Fruit fly (Drosophila melanogaster) whole organism, embryonic: ENCODE measurements around the gene Tim17b1.

Experiments used
- Abd-B ChIP-seq: fragments of 200-800 bp; sonication (Bioruptor generic); optimal IDR thresholded peaks from 2 replicates; lab custom pipeline; 2018; ENCODE audit warnings: missing biosample characterization, mild to moderate bottlenecking, missing genetic modification characterization, moderate library complexity
- Antp ChIP-seq: fragments of 200-800 bp; sonication (Bioruptor generic); optimal IDR thresholded peaks from 3 replicates; lab custom pipeline; 2016; ENCODE audit warnings: missing biosample characterization, missing genetic modification characterization
- Bdp1 ChIP-seq: fragments of 200-800 bp; sonication (Bioruptor generic); optimal IDR thresholded peaks from 3 replicates; lab custom pipeline; 2016; ENCODE audit warnings: missing biosample characterization, missing genetic modification characterization
- Bgb ChIP-seq: fragments of 200-800 bp; sonication (Bioruptor generic); IDR thresholded peaks from 2 replicates; pipeline ENCODE4 v1.3.6; 2022; ENCODE audit warnings: missing biosample characterization, missing genetic modification characterization; ENCODE audit not compliant: partially characterized antibody
- CG10267 ChIP-seq: fragments of 200-800 bp; sonication (Bioruptor generic); optimal IDR thresholded peaks from 2 replicates; lab custom pipeline; 2018; ENCODE audit warnings: missing biosample characterization, mild to moderate bottlenecking, missing genetic modification characterization, moderate library complexity
- CG10321 ChIP-seq: fragments of 200-800 bp; sonication (Bioruptor generic); IDR thresholded peaks from 2 replicates; pipeline ENCODE4 v1.3.6; 2022; ENCODE audit warnings: missing biosample characterization, missing genetic modification characterization
- CG15073 ChIP-seq: fragments of 200-800 bp; sonication (Bioruptor generic); optimal IDR thresholded peaks from 2 replicates; lab custom pipeline; 2016; ENCODE audit warnings: missing biosample characterization, missing genetic modification characterization
- CG16779 ChIP-seq: fragments of 200-800 bp; sonication (Bioruptor generic); IDR thresholded peaks from 2 replicates; pipeline ENCODE4 v1.3.6; 2022; ENCODE audit warnings: missing biosample characterization, missing genetic modification characterization
- CG17612 ChIP-seq: fragments of 200-800 bp; sonication (Bioruptor generic); IDR thresholded peaks from 2 replicates; pipeline ENCODE4 v1.3.6; 2022; ENCODE audit warnings: missing biosample characterization, missing genetic modification characterization
- CG17802 ChIP-seq: fragments of 200-800 bp; sonication (Bioruptor generic); optimal IDR thresholded peaks from 2 replicates; lab custom pipeline; 2018; ENCODE audit warnings: missing biosample characterization, mild to moderate bottlenecking, missing genetic modification characterization, moderate library complexity
- CG18619 ChIP-seq: fragments of 200-800 bp; sonication (Bioruptor generic); optimal IDR thresholded peaks from 3 replicates; lab custom pipeline; 2017; ENCODE audit warnings: missing biosample characterization, mild to moderate bottlenecking, missing genetic modification characterization
- CG2120 ChIP-seq: fragments of 200-800 bp; sonication (Bioruptor generic); optimal IDR thresholded peaks from 3 replicates; lab custom pipeline; 2016; ENCODE audit warnings: missing biosample characterization, missing genetic modification characterization
- CG31441 ChIP-seq: fragments of 200-800 bp; sonication (Bioruptor generic); IDR thresholded peaks from 2 replicates; pipeline ENCODE4 v1.3.6; 2022; ENCODE audit warnings: missing biosample characterization, missing genetic modification characterization
- CG32767 ChIP-seq: fragments of 200-800 bp; sonication (Bioruptor generic); IDR thresholded peaks from 2 replicates; pipeline ENCODE4 v1.3.6; 2022; ENCODE audit warnings: missing biosample characterization, missing genetic modification characterization
- CG3726 ChIP-seq: fragments of 200-800 bp; sonication (Bioruptor generic); IDR thresholded peaks from 3 replicates; pipeline ENCODE4, ENCODE4 v1.3.6; 2022; ENCODE audit warnings: missing biosample characterization, missing genetic modification characterization
- CG8281 ChIP-seq: fragments of 200-800 bp; sonication (Bioruptor generic); optimal IDR thresholded peaks from 2 replicates; lab custom pipeline; 2018; ENCODE audit warnings: missing biosample characterization, mild to moderate bottlenecking, missing genetic modification characterization, moderate library complexity
- CG8290 ChIP-seq, 3 experiments: fragments of 200-800 bp; sonication (Bioruptor generic); optimal IDR thresholded peaks; 2 replicates each; lab custom pipeline; 2016 to 2019; ENCODE audit warnings: missing biosample characterization in 3 of 3, missing genetic modification characterization in 3 of 3, mild to moderate bottlenecking in 2 of 3, moderate library complexity in 1 of 3
- Doc2 ChIP-seq: fragments of 200-800 bp; sonication (Bioruptor generic); IDR thresholded peaks from 2 replicates; pipeline ENCODE4 v1.3.6; 2022; ENCODE audit warnings: missing biosample characterization, missing genetic modification characterization
- GATAe ChIP-seq: fragments of 200-800 bp; sonication (Bioruptor generic); conservative IDR thresholded peaks from 2 replicates; pipeline ENCODE4 v1.3.6; 2022; ENCODE audit warnings: missing biosample characterization, missing genetic modification characterization
- Gug ChIP-seq: fragments of 200-800 bp; sonication (Bioruptor generic); IDR thresholded peaks from 4 replicates; pipeline ENCODE4 v1.3.6; 2022; ENCODE audit warnings: missing biosample characterization, missing genetic modification characterization
- HmgZ ChIP-seq: fragments of 200-800 bp; sonication (Bioruptor generic); optimal IDR thresholded peaks from 2 replicates; lab custom pipeline; 2018; ENCODE audit warnings: missing biosample characterization, mild to moderate bottlenecking, missing genetic modification characterization
- Hr39 ChIP-seq: fragments of >200 bp; optimal IDR thresholded peaks from 2 replicates; lab custom pipeline; 2017
- MESR4 ChIP-seq: fragments of 200-800 bp; sonication (Bioruptor generic); optimal IDR thresholded peaks from 2 replicates; lab custom pipeline; 2018; ENCODE audit warnings: missing biosample characterization, mild to moderate bottlenecking, missing genetic modification characterization, moderate library complexity
- MTF-1 ChIP-seq: fragments of 200-800 bp; sonication (Bioruptor generic); optimal IDR thresholded peaks from 2 replicates; lab custom pipeline; 2018; ENCODE audit warnings: missing biosample characterization, mild to moderate bottlenecking, missing genetic modification characterization, borderline replicate concordance
- Mes4 ChIP-seq: fragments of 200-800 bp; sonication (Bioruptor generic); optimal IDR thresholded peaks from 2 replicates; lab custom pipeline; 2016; ENCODE audit warnings: missing biosample characterization, missing genetic modification characterization
- NC2β ChIP-seq: fragments of 200-800 bp; sonication (Bioruptor generic); optimal IDR thresholded peaks from 2 replicates; lab custom pipeline; 2016; ENCODE audit warnings: missing biosample characterization, missing genetic modification characterization
- NFAT ChIP-seq: fragments of 200-800 bp; sonication (Bioruptor generic); IDR thresholded peaks from 2 replicates; pipeline ENCODE4 v1.3.6; 2022; ENCODE audit warnings: missing biosample characterization, missing genetic modification characterization
- Neu2 ChIP-seq: fragments of 200-800 bp; sonication (Bioruptor generic); optimal IDR thresholded peaks from 3 replicates; lab custom pipeline; 2016; ENCODE audit warnings: missing biosample characterization, missing genetic modification characterization, borderline replicate concordance
- Side ChIP-seq: fragments of 200-800 bp; sonication (Bioruptor generic); optimal IDR thresholded peaks from 2 replicates; lab custom pipeline; 2016; ENCODE audit warnings: missing biosample characterization, missing genetic modification characterization
- Ssrp ChIP-seq: fragments of 200-800 bp; sonication (Bioruptor generic); optimal IDR thresholded peaks from 2 replicates; lab custom pipeline; 2018; ENCODE audit warnings: missing biosample characterization, mild to moderate bottlenecking, missing genetic modification characterization, moderate library complexity
- YL-1 ChIP-seq: fragments of 200-800 bp; sonication (Bioruptor generic); optimal IDR thresholded peaks from 3 replicates; lab custom pipeline; 2017; ENCODE audit warnings: missing biosample characterization, mild to moderate bottlenecking, missing genetic modification characterization
- ato ChIP-seq: fragments of 200-800 bp; sonication (Bioruptor generic); IDR thresholded peaks from 2 replicates; pipeline ENCODE4 v1.3.6; 2022; ENCODE audit warnings: missing biosample characterization, missing genetic modification characterization; ENCODE audit not compliant: partially characterized antibody
- cg ChIP-seq: fragments of 200-800 bp; sonication (Bioruptor generic); optimal IDR thresholded peaks from 3 replicates; lab custom pipeline; 2019; ENCODE audit warnings: missing biosample characterization, mild to moderate bottlenecking, missing genetic modification characterization, moderate library complexity
- chinmo ChIP-seq: fragments of 200-800 bp; sonication (Bioruptor generic); IDR thresholded peaks from 4 replicates; pipeline ENCODE4 v1.3.6; 2022; ENCODE audit warnings: missing biosample characterization, missing genetic modification characterization; ENCODE audit not compliant: partially characterized antibody
- chm ChIP-seq: fragments of 200-800 bp; sonication (Bioruptor generic); IDR thresholded peaks from 2 replicates; pipeline ENCODE4 v1.3.6; 2022; ENCODE audit warnings: missing biosample characterization, missing genetic modification characterization
- chn ChIP-seq: fragments of 200-800 bp; sonication (Bioruptor generic); optimal IDR thresholded peaks from 2 replicates; lab custom pipeline; 2016; ENCODE audit warnings: missing biosample characterization, missing genetic modification characterization
- crol ChIP-seq: fragments of 200-800 bp; sonication (Bioruptor generic); IDR thresholded peaks from 2 replicates; pipeline ENCODE4 v1.3.6; 2022; ENCODE audit warnings: missing biosample characterization, missing genetic modification characterization
- danr ChIP-seq: fragments of 200-800 bp; sonication (Bioruptor generic); IDR thresholded peaks from 2 replicates; pipeline ENCODE4 v1.3.6; 2022; ENCODE audit warnings: missing biosample characterization, missing genetic modification characterization
- lmd ChIP-seq: fragments of 200-800 bp; sonication (Bioruptor generic); IDR thresholded peaks from 2 replicates; pipeline ENCODE4 v1.3.6; 2022; ENCODE audit warnings: missing biosample characterization, missing genetic modification characterization
- pan ChIP-seq, 4 experiments: fragments of >200 bp in 3 of 4; fragments of 200-800 bp in 1 of 4; sonication (Bioruptor generic) in 1 of 4; optimal IDR thresholded peaks in 3 of 4; IDR thresholded peaks in 1 of 4; 2 replicates each; pipeline versions ENCODE4 v1.3.6 to Lab custom; 2017 to 2022; ENCODE audit warnings: missing biosample characterization in 2 of 4, missing genetic modification characterization in 2 of 4, mixed read lengths in 1 of 4
- scrt ChIP-seq: fragments of 200-800 bp; sonication (Bioruptor generic); optimal IDR thresholded peaks from 2 replicates; lab custom pipeline; 2018; ENCODE audit warnings: missing biosample characterization, mild to moderate bottlenecking, missing genetic modification characterization, moderate library complexity
- slp2 ChIP-seq: fragments of 200-800 bp; sonication (Bioruptor generic); optimal IDR thresholded peaks from 2 replicates; lab custom pipeline; 2016; ENCODE audit warnings: missing biosample characterization, missing genetic modification characterization
- tap ChIP-seq: fragments of 200-800 bp; optimal IDR thresholded peaks from 3 replicates; lab custom pipeline; 2019; ENCODE audit warnings: missing biosample characterization, mild to moderate bottlenecking, missing genetic modification characterization, moderate library complexity
- tup ChIP-seq: fragments of 200-800 bp; sonication (Bioruptor generic); optimal IDR thresholded peaks from 2 replicates; lab custom pipeline; 2016; ENCODE audit warnings: missing biosample characterization, mild to moderate bottlenecking, missing genetic modification characterization, moderate library complexity
- unc-4 ChIP-seq: fragments of 200-800 bp; sonication (Bioruptor generic); IDR thresholded peaks from 2 replicates; pipeline ENCODE4 v1.3.6; 2022; ENCODE audit warnings: missing biosample characterization, missing genetic modification characterization; ENCODE audit not compliant: partially characterized antibody
- usp ChIP-seq: fragments of >200 bp; optimal IDR thresholded peaks from 2 replicates; lab custom pipeline; 2017; ENCODE audit warnings: missing biosample characterization, missing genetic modification characterization
- wek ChIP-seq: fragments of 200-800 bp; sonication (Bioruptor generic); optimal IDR thresholded peaks from 3 replicates; lab custom pipeline; 2018; ENCODE audit warnings: missing biosample characterization, mild to moderate bottlenecking, missing genetic modification characterization, moderate library complexity
- wor ChIP-seq: fragments of 200-800 bp; sonication (Bioruptor generic); IDR thresholded peaks from 2 replicates; pipeline ENCODE4 v1.3.6; 2022; ENCODE audit warnings: missing biosample characterization, missing genetic modification characterization

The Tim17b1 gene

dm6 chr3R:5282755-5283359 lies 17.1 kb upstream of the Tim17b1 start (continued):
- TF ChIP-seq Hr39 (lab: Kevin White, UChicago) (no peak), HmgZ (tag; lab: Kevin White, UChicago) (peak; percentile 27), wor (GFP tag; lab: Robert Waterston, UW) (no peak), Neu2 (GFP tag; lab: Kevin White, UChicago) (no peak), chm (GFP tag; lab: Robert Waterston, UW) (peak; percentile 46; the same call in 1 of the 2 replicates), tap (tag; lab: Kevin White, UChicago) (no peak), usp (no peak), unc-4 (GFP tag; lab: Robert Waterston, UW) (peak; percentile 52), Gug (GFP tag; lab: Robert Waterston, UW) (peak; percentile 29; the same call in 1 of the 4 replicates), Abd-B (no peak), scrt (GFP tag; lab: Kevin White, UChicago) (peak; percentile 88), CG31441 (no peak), CG8290 (GFP tag; optimal IDR thresholded peaks at IDR 0.05; lab: Kevin White, UChicago) (no peak), CG8290 (tag; optimal IDR thresholded peaks at IDR 0.05; lab: Kevin White, UChicago) (peak in 1 of 2 experiments; percentile 74), Bdp1 (peak; percentile 3), slp2 (GFP tag; lab: Kevin White, UChicago) (no peak), Mes4 (GFP tag; lab: Kevin White, UChicago) (no peak), Bgb (GFP tag; lab: Robert Waterston, UW) (peak; percentile 47), CG32767 (GFP tag; lab: Robert Waterston, UW) (0 out of 2 replicates have a peak, but pooled peaks have one; percentile 29), Antp (peak; percentile 42), tup (no peak), pan (optimal IDR thresholded peaks at IDR 0.05; lab: Kevin White, UChicago) (no peak), pan (GFP tag; optimal IDR thresholded peaks at IDR 0.05 in 1 of 2, IDR thresholded peaks at IDR 0.05 in 1 of 2) (peak in 1 of 2 experiments; percentile 50), MTF-1 (GFP tag; lab: Kevin White, UChicago) (no peak), CG2120 (GFP tag; lab: Kevin White, UChicago) (peak; percentile 47), CG16779 (GFP tag; lab: Robert Waterston, UW) (peak; percentile 42; the same call in 1 of the 2 replicates), ato (GFP tag; lab: Robert Waterston, UW) (0 out of 2 replicates have a peak, but pooled peaks have one; percentile 30), chinmo (GFP tag; lab: Robert Waterston, UW) (peak; percentile 93; the same call in 3 of the 4 replicates), Ssrp (no peak), NFAT (GFP tag; lab: Robert Waterston, UW) (peak; percentile 69), YL-1 (no peak), CG17612 (GFP tag; lab: Robert Waterston, UW) (0 out of 2 replicates have a peak, but pooled peaks have one; percentile 16)

dm6 chr3R:5283360-5283963 lies 16.5 kb upstream of the Tim17b1 start:
- TF ChIP-seq Doc2: 0 out of 2 replicates have a peak, but pooled peaks have one; percentile 40
- TF ChIP-seq danr (GFP tag; lab: Robert Waterston, UW): peak; percentile 58; the same call in 1 of the 2 replicates
- peak; percentile 89 for TF ChIP-seq lmd (GFP tag; lab: Robert Waterston, UW)
- peak; percentile 63 for TF ChIP-seq CG17802
- no peak for TF ChIP-seq crol (GFP tag; lab: Robert Waterston, UW)
- peak; percentile 69; the same call in 1 of the 2 replicates for TF ChIP-seq GATAe (GFP tag; lab: Robert Waterston, UW)
- peak; percentile 82 for TF ChIP-seq CG10267 (tag; lab: Kevin White, UChicago)
- TF ChIP-seq CG15073 (GFP tag; lab: Kevin White, UChicago): no peak
- peak; percentile 87 for TF ChIP-seq chn (GFP tag; lab: Kevin White, UChicago)
- TF ChIP-seq NC2β: peak; percentile 84
- peak; percentile 66; the same call in 1 of the 3 replicates for TF ChIP-seq CG3726
- no peak for TF ChIP-seq cg
- peak; percentile 92 for TF ChIP-seq Side (GFP tag; lab: Kevin White, UChicago)
- 0 out of 2 replicates have a peak, but pooled peaks have one; percentile 40 for TF ChIP-seq CG10321 (GFP tag; lab: Robert Waterston, UW)
- peak; percentile 18 for TF ChIP-seq MESR4 (GFP tag; lab: Kevin White, UChicago)
- TF ChIP-seq CG8281: peak; percentile 76
- TF ChIP-seq wek: peak; percentile 68
- peak; percentile 92 for TF ChIP-seq CG18619 (GFP tag; lab: Kevin White, UChicago)
